Worm (Caenorhabditis elegans): ENCODE results near the gene srh-139.

ce11 chrV:16445676-16446075 lies 38.1 kb upstream of the srh-139 start, which contains the start of gene T08G3.6:
- TF ChIP-seq fkh-8 (tag; optimal IDR thresholded peaks at IDR 0.05): no peak
- TF ChIP-seq swsn-7 (tag; optimal IDR thresholded peaks at IDR 0.05): no peak
- no peak for TF ChIP-seq ces-1 (GFP tag; optimal IDR thresholded peaks at IDR 0.05)
- TF ChIP-seq xbp-1 (tag; optimal IDR thresholded peaks at IDR 0.05): no peak
- no peak for TF ChIP-seq lsy-2 (tag; optimal IDR thresholded peaks at IDR 0.05)
- no peak for TF ChIP-seq aly-2 (tag; optimal IDR thresholded peaks at IDR 0.05)
- no peak for TF ChIP-seq alr-1 (tag; optimal IDR thresholded peaks at IDR 0.05; ENCODE audit: borderline replicate concordance)
- TF ChIP-seq dpl-1 (GFP tag; optimal IDR thresholded peaks at IDR 0.05): no peak
- TF ChIP-seq fkh-10 (GFP tag; optimal IDR thresholded peaks at IDR 0.05): no peak
- TF ChIP-seq unc-130 (tag; optimal IDR thresholded peaks at IDR 0.05): no peak
- TF ChIP-seq elt-2 (tag; optimal IDR thresholded peaks at IDR 0.05): no peak

All from whole organism, L1 larva.